Worm (Caenorhabditis elegans) whole organism, L4/young adult: Measurements from ENCODE around the gene C34C12.9.

ENCODE experiments used
- W03F9.2 ChIP-seq: fragments of 150-350 bp; optimal IDR thresholded peaks from 2 replicates; lab custom pipeline; 2014; ENCODE audit warnings: missing biosample characterization, missing genetic modification characterization
- dao-5 ChIP-seq: sonication (generic microtip); optimal IDR thresholded peaks from 2 replicates; lab custom pipeline; 2016; ENCODE audit warnings: missing genotype, missing genetic modification characterization, moderate library complexity, missing compliant biosample characterization
- him-1 ChIP-seq: sonication (generic microtip); optimal IDR thresholded peaks from 2 replicates; lab custom pipeline; 2016; ENCODE audit warnings: missing genotype, missing genetic modification reagents, missing genetic modification characterization, missing compliant biosample characterization

C34C12.9 gene

DNA sequence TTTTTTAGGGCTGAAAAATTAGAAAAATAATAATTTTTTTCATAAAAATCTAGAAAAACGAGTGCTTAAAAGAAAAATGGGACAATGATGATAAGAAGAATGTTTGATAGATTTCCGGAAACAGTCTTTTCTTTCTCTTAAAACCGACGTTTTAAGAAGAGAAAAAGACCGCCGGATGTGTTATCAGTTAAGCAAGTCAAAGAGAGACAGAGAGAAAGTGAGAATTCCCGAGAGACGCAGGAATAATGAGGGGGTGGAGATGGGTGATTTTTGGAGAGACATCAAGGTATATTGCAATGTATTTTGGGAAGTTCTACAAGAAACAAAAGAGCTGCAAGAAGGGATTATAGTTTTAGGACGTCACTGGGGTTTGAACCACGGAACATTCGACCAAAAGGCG is at the start of gene C34C12.9:
Gene C34C12.9, minus strand, starts transcription at position 16 of the 400 bp plus-strand sequence.
- no peak for TF ChIP-seq dao-5 (tag; lab: Kevin White, UChicago)
- TF ChIP-seq W03F9.2, result no peak
- no peak for TF ChIP-seq him-1 (tag; lab: Kevin White, UChicago)

DNA sequence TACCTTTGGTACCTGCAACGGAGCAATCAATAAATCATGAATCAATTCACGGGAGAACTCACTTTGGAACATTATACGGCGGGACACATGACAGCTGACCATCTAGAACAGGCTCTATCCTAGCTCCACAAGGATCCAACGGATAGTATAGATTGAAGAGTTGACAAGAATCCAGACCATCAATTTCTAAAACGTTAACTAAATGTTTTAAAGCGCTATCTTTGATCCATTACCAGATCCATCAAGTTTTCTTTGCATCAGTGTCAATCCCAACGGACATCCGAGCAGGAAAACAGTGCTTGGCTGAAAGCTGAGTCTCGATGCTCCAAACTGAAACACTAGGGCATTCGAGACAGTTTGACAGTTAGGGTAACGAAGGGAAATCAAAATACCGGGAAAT is 48.1 kb upstream of the C34C12.9 start:
- no peak for TF ChIP-seq W03F9.2
- TF ChIP-seq dao-5 (tag; lab: Kevin White, UChicago), result no peak
- TF ChIP-seq him-1 (tag; lab: Kevin White, UChicago), result no peak

DNA sequence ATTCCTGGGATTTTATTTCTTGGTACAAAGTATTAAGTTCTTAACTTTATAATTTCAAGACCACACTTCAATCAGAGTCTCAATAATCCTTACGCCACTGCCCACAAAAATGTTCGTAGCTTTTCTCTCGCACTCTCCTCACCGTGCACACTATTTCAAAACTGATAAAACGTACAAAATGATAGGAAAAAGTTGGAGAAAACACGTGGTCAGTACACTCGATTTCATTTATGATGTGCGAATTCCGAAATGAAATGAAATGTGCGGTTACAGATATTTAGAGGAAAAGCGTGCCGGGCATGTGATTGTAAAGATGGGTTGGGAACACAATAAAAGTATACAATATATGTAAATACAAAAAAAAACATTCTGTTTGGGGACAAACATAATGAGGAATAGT is 45.1 kb upstream of the C34C12.9 start:
- peak; percentile 11 for TF ChIP-seq W03F9.2
- TF ChIP-seq dao-5 (tag; lab: Kevin White, UChicago), result no peak

DNA sequence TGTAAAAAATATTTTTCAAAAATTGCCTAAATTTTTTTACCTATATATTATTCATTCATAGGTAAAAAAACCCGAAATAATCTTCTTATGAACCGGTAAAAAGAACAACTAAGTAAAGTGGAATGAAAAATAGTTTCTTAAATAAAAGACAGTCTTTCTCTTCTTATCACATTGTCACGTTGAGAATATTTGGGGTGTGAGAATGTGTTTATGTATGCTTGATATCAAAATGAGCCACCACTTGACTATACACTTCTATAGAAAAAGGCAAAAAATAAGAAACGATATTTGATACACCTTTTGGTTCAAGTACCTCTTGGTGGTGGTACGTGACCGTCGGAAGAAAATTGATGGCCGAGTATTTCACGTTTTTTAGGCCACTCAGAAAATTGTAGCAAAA is 44.2 kb upstream of the C34C12.9 start, which contains the start of gene hmit-1.3:
Gene hmit-1.3, minus strand, starts transcription at position 103 of the 400 bp plus-strand sequence.
- TF ChIP-seq him-1 (tag; lab: Kevin White, UChicago) (no peak), dao-5 (tag; lab: Kevin White, UChicago) (no peak), W03F9.2 (no peak)

DNA sequence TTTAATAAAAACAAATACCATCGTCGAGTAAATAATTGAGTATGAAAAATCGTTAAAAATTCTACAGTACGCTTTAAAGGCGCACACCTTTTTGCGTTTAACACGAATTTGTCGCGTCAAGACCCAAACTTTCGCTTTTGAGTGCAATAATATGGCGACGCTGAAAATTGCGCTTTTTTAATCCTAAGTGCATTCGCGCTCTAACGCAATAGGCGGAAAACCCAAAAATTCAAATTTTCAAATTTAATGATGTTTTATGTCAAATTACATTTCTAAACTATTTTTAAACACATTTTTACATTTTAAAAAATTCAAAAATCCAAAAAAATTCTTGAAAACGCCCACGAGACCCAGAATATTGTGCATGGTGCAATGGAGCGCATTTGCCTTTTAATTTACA is 36.5 kb upstream of the C34C12.9 start:
- TF ChIP-seq dao-5 (tag; lab: Kevin White, UChicago) (no peak), him-1 (tag; lab: Kevin White, UChicago) (no peak), W03F9.2 (no peak)

DNA sequence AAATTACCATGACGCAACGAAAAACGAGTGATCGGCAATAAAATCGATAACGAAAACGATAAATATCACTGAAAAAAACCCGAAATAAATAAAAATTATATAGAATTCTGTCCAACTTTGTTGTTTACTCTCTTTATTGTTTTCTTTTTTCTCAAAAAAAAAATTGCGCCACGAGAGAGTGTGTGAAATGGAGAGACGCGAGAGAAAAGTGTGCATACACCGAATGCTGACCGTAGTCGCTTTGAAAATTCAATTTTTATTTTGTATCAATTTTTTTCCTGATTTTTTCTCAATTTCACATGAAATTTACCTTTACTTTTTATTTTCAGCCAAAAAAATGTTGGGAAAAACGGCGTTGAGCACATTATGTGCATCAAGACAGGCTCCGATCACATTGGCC is 34.6 kb upstream of the C34C12.9 start, which contains the start of the genes M01F1.4 and mrpl-35:
Gene M01F1.4, minus strand, starts transcription at position 126 of the 400 bp plus-strand sequence.
Gene mrpl-35, plus strand, starts transcription at position 330 of the 400 bp plus-strand sequence.
- TF ChIP-seq dao-5 (tag; lab: Kevin White, UChicago), result no peak
- TF ChIP-seq W03F9.2, result peak; percentile 82
- no peak for TF ChIP-seq him-1 (tag; lab: Kevin White, UChicago)

DNA sequence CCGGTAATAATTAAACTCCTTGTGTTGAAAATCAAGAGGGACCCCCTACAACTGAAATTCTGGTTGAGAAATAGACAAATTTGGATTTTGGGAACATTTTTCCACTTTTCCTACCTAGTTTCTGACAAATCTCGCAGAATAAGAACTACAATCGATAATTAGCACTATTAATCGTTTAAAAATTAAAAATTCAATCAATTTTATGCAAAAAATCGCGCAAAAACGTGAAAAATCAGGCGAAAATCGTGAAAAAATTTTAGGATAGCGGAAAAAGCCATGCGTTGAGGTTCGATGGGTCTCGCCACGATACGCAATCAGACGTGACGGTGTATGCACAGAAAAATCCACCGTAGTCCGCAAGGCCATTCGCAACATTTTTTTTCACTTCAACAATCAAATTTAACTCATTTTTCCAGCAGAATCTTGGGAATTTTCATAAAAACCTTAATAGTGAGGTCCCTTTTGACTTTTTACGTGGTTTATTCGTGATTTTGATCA is 29.8 kb upstream of the C34C12.9 start, which contains the start of gene lias-1:
Gene lias-1, minus strand, starts transcription at position 51 of the 498 bp plus-strand sequence.
- peak; percentile 94 for TF ChIP-seq W03F9.2
- TF ChIP-seq him-1 (tag; lab: Kevin White, UChicago), result peak; percentile 19
- no peak for TF ChIP-seq dao-5 (tag; lab: Kevin White, UChicago)

DNA sequence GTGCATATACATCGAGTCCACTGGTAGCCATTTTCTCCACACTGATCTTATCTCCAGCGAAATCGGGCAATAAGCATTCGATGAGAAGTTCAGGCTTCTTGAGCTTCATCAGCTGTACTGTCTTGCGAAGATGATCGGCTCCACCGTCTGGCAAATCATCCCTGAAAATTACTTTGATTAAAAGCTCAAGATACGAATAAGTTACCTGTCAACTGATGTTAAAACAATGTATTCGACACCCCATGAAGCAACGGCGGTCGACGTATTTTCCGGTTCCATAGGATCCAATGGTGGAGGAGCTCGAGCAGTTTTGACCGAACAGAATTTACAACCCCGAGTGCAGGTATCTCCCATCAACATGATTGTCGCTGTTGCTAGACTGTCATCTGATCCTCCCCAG is 28.9 kb upstream of the C34C12.9 start:
- no peak for TF ChIP-seq dao-5 (tag; lab: Kevin White, UChicago)
- TF ChIP-seq W03F9.2, result no peak
- TF ChIP-seq him-1 (tag; lab: Kevin White, UChicago), result no peak

DNA sequence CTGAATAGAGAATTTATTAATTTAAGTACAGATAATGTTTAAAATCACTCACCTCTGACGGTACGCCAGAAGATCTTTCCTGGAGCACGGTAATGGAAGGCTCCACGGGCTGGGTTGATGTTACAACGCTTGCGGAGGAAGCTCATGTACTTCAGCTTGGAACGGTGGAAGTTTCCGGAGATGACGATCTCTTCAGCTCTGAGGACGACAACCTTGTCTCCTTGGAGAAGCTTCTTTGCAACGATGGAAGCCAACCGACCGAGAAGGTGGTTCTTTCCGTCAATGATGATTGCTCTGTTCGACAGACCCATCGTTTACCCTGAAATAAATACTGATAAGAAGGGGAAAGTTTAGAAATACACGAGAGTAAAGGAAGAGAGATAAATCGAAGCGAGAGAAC is 28.0 kb upstream of the C34C12.9 start, which contains the start of gene rpl-16:
Gene rpl-16, minus strand, starts transcription at position 319 of the 400 bp plus-strand sequence.
- no peak for TF ChIP-seq dao-5 (tag; lab: Kevin White, UChicago)

DNA sequence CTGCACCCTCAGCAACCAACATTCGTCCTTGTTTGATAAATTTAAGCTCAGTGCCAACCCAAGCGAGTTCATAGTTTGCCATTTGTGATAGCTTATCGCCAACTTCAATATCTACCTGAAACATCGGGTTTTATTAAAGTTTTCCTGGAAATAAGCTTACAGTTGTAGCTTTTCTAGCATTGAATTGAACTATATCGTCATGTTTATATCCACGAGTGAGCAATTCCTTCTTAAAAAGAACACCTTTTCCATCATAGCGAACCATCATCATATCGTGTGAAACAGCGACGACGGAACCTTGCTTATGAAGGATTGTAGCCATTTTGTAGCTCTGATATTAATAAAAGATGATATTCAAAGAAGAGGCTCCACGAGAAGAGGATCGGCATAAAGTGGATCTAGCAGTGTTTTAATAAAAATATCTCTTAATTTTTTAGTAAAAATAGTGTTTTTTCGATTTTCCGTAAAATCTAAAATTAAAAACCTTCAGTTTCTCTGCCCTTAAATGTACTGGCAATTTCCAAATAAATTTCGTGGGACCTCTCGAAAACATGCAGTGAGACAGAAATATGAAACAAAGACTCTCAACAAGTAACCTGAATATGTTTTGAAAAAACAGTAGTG is 27.0 kb upstream of the C34C12.9 start, which contains the start of gene M01F1.8:
Gene M01F1.8, minus strand, starts transcription at position 335 of the 624 bp plus-strand sequence.
- TF ChIP-seq dao-5 (tag; lab: Kevin White, UChicago) (no peak), W03F9.2 (no peak), him-1 (tag; lab: Kevin White, UChicago) (no peak)

DNA sequence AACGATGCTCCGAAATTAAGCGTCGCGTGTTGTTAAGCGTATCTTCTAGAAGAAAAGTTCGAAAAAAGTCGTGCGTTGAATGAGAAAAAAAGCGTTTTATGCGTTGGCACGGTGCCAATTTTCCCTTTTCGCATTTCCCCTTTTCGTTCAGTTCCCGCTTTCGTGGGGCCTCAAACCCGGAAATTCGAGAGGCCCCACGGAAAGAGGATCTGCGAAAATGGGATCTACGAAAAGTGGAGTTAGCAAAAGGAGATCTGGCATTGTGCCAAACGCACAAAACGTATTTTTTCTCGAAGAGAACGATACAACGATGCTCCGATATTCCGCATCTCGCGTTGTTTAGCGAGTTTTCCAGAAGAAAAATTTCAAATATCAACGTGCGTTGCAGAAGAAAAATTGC is 24.5 kb upstream of the C34C12.9 start:
- TF ChIP-seq him-1 (tag; lab: Kevin White, UChicago) (no peak), W03F9.2 (no peak), dao-5 (tag; lab: Kevin White, UChicago) (no peak)

DNA sequence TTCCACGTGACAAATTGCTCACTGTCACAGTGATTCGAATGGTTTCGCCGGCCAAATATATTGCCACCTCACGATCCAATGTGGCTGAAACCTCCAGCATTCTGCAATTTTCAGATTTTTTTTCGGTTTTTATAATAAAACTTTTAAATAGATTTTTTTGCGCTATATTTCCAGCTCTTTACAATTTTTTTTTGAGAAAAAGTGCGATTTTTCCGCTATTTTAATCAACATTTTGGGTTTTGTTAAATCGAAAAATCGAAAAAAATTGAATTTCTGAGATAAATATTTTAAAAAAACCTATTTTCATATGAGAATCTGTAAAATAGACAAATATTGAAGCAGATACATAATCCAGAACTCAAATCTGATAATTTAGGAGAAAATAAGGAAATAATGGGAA is 23.6 kb upstream of the C34C12.9 start, which contains the start of gene M01F1.9:
Gene M01F1.9, minus strand, starts transcription at position 101 of the 400 bp plus-strand sequence.
- TF ChIP-seq dao-5 (tag; lab: Kevin White, UChicago) (no peak), him-1 (tag; lab: Kevin White, UChicago) (no peak), W03F9.2 (no peak)

DNA sequence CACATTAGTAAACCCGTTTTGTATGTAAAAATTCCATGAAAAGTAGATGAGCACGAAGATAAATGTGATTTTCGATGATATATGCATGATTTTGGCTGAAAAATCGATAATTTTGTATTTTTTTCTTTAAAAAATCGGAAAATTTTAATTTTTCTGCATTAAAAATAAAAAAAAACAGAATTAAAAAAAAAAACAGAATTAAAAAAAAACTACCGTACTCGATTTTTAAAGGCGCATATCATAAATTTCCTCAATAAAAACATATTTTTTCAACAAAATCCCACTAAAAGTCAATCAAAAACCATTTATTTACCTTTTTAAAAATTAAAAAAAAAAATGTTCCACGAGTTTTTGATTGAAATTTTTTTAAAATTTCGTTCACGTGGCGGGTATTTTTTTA is 17.8 kb upstream of the C34C12.9 start, which contains the start of gene gly-14:
Gene gly-14, minus strand, starts transcription at position 101 of the 400 bp plus-strand sequence.
- TF ChIP-seq him-1 (tag; lab: Kevin White, UChicago), result no peak
- no peak for TF ChIP-seq dao-5 (tag; lab: Kevin White, UChicago)
- TF ChIP-seq W03F9.2, result no peak

DNA sequence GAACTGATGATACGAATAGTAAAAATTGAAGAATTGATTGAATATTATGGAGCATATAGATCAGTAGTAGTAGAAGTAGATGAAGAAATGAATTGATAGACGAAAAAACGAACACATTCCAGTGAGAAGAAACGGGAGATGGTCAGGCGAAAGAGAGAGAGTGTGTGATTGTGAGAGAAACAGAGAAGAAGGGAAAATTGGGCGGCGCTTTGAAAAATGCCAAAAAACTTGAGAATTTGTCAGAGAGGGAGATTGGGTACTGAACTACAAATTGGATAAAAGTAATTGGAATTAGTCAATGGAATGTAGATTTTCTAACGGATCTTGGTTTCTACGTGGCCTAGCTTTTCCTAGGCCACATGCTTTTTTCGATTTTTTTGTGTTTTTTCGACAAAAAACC is 12.9 kb upstream of the C34C12.9 start, which contains the start of gene C34C12.7:
Gene C34C12.7, minus strand, starts transcription at position 118 of the 400 bp plus-strand sequence.
- TF ChIP-seq dao-5 (tag; lab: Kevin White, UChicago) (no peak), him-1 (tag; lab: Kevin White, UChicago) (no peak), W03F9.2 (no peak)
